Worm (Caenorhabditis elegans) whole organism, L4 larva: ENCODE data around the gene gsto-1.

Experiments
- R02D3.7 ChIP-seq: fragments of 150-350 bp; sonication (generic microtip); optimal IDR thresholded peaks from 3 replicates; lab custom pipeline; 2014; ENCODE audit warnings: missing biosample characterization, missing genetic modification characterization
- aly-2 ChIP-seq: sonication (generic microtip); optimal IDR thresholded peaks from 2 replicates; lab custom pipeline; 2018; ENCODE audit warnings: missing biosample characterization, missing genetic modification characterization
- ceh-82 ChIP-seq: sonication (generic microtip); optimal IDR thresholded peaks from 2 replicates; lab custom pipeline; 2017; ENCODE audit warnings: missing biosample characterization, missing genetic modification characterization
- lin-13 ChIP-seq: fragments of 150-350 bp; optimal IDR thresholded peaks from 2 replicates; lab custom pipeline; 2014; ENCODE audit warnings: missing biosample characterization, missing genetic modification reagents, missing genetic modification characterization
- nhr-76 ChIP-seq: fragments of 150-350 bp; optimal IDR thresholded peaks from 2 replicates; lab custom pipeline; 2014; ENCODE audit warnings: missing biosample characterization, missing genetic modification characterization
- saeg-2 ChIP-seq: fragments of 200-800 bp; sonication (Bioruptor generic); IDR thresholded peaks from 2 replicates; pipeline ENCODE4 v1.3.6; 2022; ENCODE audit warnings: missing genetic modification reagents, missing genetic modification characterization, missing compliant biosample characterization
- snpc-4 ChIP-seq: fragments of 150-350 bp; optimal IDR thresholded peaks from 2 replicates; lab custom pipeline; 2014; ENCODE audit warnings: missing biosample characterization, missing genetic modification characterization
- unc-130 ChIP-seq: sonication (generic microtip); optimal IDR thresholded peaks from 2 replicates; lab custom pipeline; 2016; ENCODE audit warnings: missing genetic modification reagents, missing genetic modification characterization, missing compliant biosample characterization
- unc-62 ChIP-seq, 3 experiments: fragments of 150-350 bp in 1 of 3; sonication (generic microtip); optimal IDR thresholded peaks in 2 of 3; peaks in 1 of 3; 1 replicate in 1 of 3; 2 replicates in 2 of 3; lab custom pipeline; 2014 to 2017; ENCODE audit warnings: missing biosample characterization in 3 of 3, missing genetic modification characterization in 3 of 3, missing genetic modification reagents in 3 of 3, missing genotype in 1 of 3

ce11 chrIII:7977777-7978176 is 31.0 kb upstream of the gsto-1 start, which contains the start of gene C06G4.4:
- TF ChIP-seq ceh-82 (tag; lab: Kevin White, UChicago) = no peak
- no peak for TF ChIP-seq aly-2
- TF ChIP-seq saeg-2 (GFP tag; lab: Robert Waterston, UW) = no peak
- TF ChIP-seq nhr-76 = no peak
- TF ChIP-seq lin-13 (GFP tag; lab: Kevin White, UChicago) = no peak
- no peak for TF ChIP-seq unc-130
- no peak for TF ChIP-seq snpc-4
- no peak for TF ChIP-seq unc-62 (GFP tag; optimal IDR thresholded peaks at IDR 0.05 in 1 of 2; lab: Kevin White, UChicago)
- no peak for TF ChIP-seq unc-62 (tag; optimal IDR thresholded peaks at IDR 0.05; lab: Kevin White, UChicago)
- no peak for TF ChIP-seq R02D3.7
